Worm (Caenorhabditis elegans): Measurements from ENCODE around the gene fbxa-170.

- TF ChIP-seq flt-1 (GFP tag; IDR thresholded peaks at IDR 0.05) (no peak), ztf-29 (GFP tag; IDR thresholded peaks at IDR 0.05) (no peak), cog-1 (tag; optimal IDR thresholded peaks at IDR 0.05) (no peak), klf-2 (GFP tag; conservative IDR thresholded peaks at IDR 0.05) (no peak), med-1 (GFP tag; optimal IDR thresholded peaks at IDR 0.05; ENCODE audit: insufficient read depth) (no peak), ztf-23 (GFP tag; IDR thresholded peaks at IDR 0.05) (no peak), tab-1 (GFP tag; IDR thresholded peaks at IDR 0.05) (no peak), T22C8.4 (GFP tag; IDR thresholded peaks at IDR 0.05) (no peak)
Observed at ce11 chrX:1703840-1704239, 25.9 kb upstream of the fbxa-170 start, which contains the start of gene C36C9.5.

All from whole organism, midembryonic.